Fruit fly (Drosophila melanogaster) S2 (cell line): ENCODE data around the gene Z600.

Experiments
- CG8478 ChIP-seq: fragments of >200 bp; optimal IDR thresholded peaks from 2 replicates; lab custom pipeline; 2018
- CTCF ChIP-seq, 2 experiments: fragments of >200 bp; optimal IDR thresholded peaks; 2 replicates each; lab custom pipeline; 2018

- TF ChIP-seq CG8478 = no peak
- TF ChIP-seq CTCF (optimal IDR thresholded peaks at IDR 0.05; lab: Kevin White, UChicago) = no peak
These were observed 20.3 kb downstream of the Z600 start, which contains the start of gene obst-H for dm6 chr3L:15529143-15529542.
